Worm (Caenorhabditis elegans) whole organism, L3 larva: ENCODE measurements around the gene acl-14.
A peak's percentile ranks its signal among the peaks of the same experiment; 100 is the strongest.

Experiments used
- R02D3.7 ChIP-seq: fragments of 150-350 bp; optimal IDR thresholded peaks from 2 replicates; lab custom pipeline; 2014; ENCODE audit warnings: missing biosample characterization, missing genetic modification characterization
- aly-2 ChIP-seq: fragments of 150-350 bp; optimal IDR thresholded peaks from 2 replicates; lab custom pipeline; 2014; ENCODE audit warnings: missing biosample characterization, missing genetic modification characterization
- ama-1 ChIP-seq: fragments of 150-350 bp; optimal IDR thresholded peaks from 2 replicates; lab custom pipeline; 2018
- ceh-16 ChIP-seq: sonication (generic microtip); optimal IDR thresholded peaks from 2 replicates; lab custom pipeline; 2017; ENCODE audit warnings: missing biosample characterization, missing genetic modification characterization
- daf-12 ChIP-seq: fragments of 150-350 bp; optimal IDR thresholded peaks from 2 replicates; lab custom pipeline; 2014; ENCODE audit warnings: missing biosample characterization, missing genetic modification reagents, missing genetic modification characterization
- egl-27 ChIP-seq: sonication (generic microtip); optimal IDR thresholded peaks from 4 replicates; lab custom pipeline; 2017; ENCODE audit warnings: missing biosample characterization, missing genetic modification reagents, missing genetic modification characterization
- elt-2 ChIP-seq: sonication (generic microtip); optimal IDR thresholded peaks from 2 replicates; lab custom pipeline; 2016; ENCODE audit warnings: missing genetic modification reagents, mild to moderate bottlenecking, missing genetic modification characterization, missing compliant biosample characterization
- eor-1 ChIP-seq, 2 experiments: fragments of 150-350 bp; optimal IDR thresholded peaks; 2 replicates each; lab custom pipeline; 2014 to 2018; ENCODE audit warnings: missing biosample characterization in 2 of 2, missing genetic modification characterization in 2 of 2
- fkh-2 ChIP-seq: fragments of 150-350 bp; optimal IDR thresholded peaks from 2 replicates; lab custom pipeline; 2014; ENCODE audit warnings: missing biosample characterization, missing genetic modification reagents, missing genetic modification characterization
- hmg-11 ChIP-seq: sonication (generic microtip); optimal IDR thresholded peaks from 2 replicates; lab custom pipeline; 2016; ENCODE audit warnings: missing genetic modification characterization, missing compliant biosample characterization
- jun-1 ChIP-seq: fragments of 150-350 bp; optimal IDR thresholded peaks from 2 replicates; lab custom pipeline; 2014; ENCODE audit warnings: missing biosample characterization, missing genetic modification reagents, missing genetic modification characterization
- mml-1 ChIP-seq: fragments of 150-350 bp; sonication (generic microtip); optimal IDR thresholded peaks from 3 replicates; lab custom pipeline; 2014; ENCODE audit warnings: missing biosample characterization, missing genetic modification characterization
- nfya-1 ChIP-seq: sonication (generic microtip); optimal IDR thresholded peaks from 2 replicates; lab custom pipeline; 2017; ENCODE audit warnings: missing genetic modification characterization, mild to moderate bottlenecking, missing compliant biosample characterization, antibody characterized with exemption, moderate library complexity; ENCODE audit not compliant: insufficient read depth
- nhr-11 ChIP-seq: fragments of 150-350 bp; optimal IDR thresholded peaks from 2 replicates; lab custom pipeline; 2014; ENCODE audit warnings: missing biosample characterization, missing genetic modification characterization
- nhr-12 ChIP-seq: fragments of 150-350 bp; optimal IDR thresholded peaks from 2 replicates; lab custom pipeline; 2014; ENCODE audit warnings: missing biosample characterization, missing genetic modification characterization
- nhr-23 ChIP-seq: fragments of 150-350 bp; optimal IDR thresholded peaks from 2 replicates; lab custom pipeline; 2014; ENCODE audit warnings: missing biosample characterization, missing genetic modification reagents, missing genetic modification characterization
- nhr-237 ChIP-seq: fragments of 150-350 bp; optimal IDR thresholded peaks from 2 replicates; lab custom pipeline; 2014; ENCODE audit warnings: missing biosample characterization, missing genetic modification characterization
- nhr-43 ChIP-seq: sonication (generic microtip); optimal IDR thresholded peaks from 2 replicates; lab custom pipeline; 2016; ENCODE audit warnings: mild to moderate bottlenecking, missing genetic modification characterization, missing compliant biosample characterization; ENCODE audit not compliant: poor library complexity, severe bottlenecking
- nhr-76 ChIP-seq: fragments of 150-350 bp; sonication (generic microtip); optimal IDR thresholded peaks from 5 replicates; lab custom pipeline; 2014; ENCODE audit warnings: missing biosample characterization, missing genetic modification characterization
- nhr-77 ChIP-seq: fragments of 150-350 bp; optimal IDR thresholded peaks from 2 replicates; lab custom pipeline; 2014; ENCODE audit warnings: missing biosample characterization, missing genetic modification characterization
- pha-4 ChIP-seq: fragments of 150-350 bp; optimal IDR thresholded peaks from 2 replicates; lab custom pipeline; 2014; ENCODE audit warnings: missing biosample characterization, missing genetic modification reagents, missing genetic modification characterization
- pqm-1 ChIP-seq: fragments of 150-350 bp; optimal IDR thresholded peaks from 2 replicates; lab custom pipeline; 2017; ENCODE audit warnings: missing biosample characterization, missing genetic modification characterization, inconsistent platforms
- sea-2 ChIP-seq: fragments of 150-350 bp; sonication (generic microtip); optimal IDR thresholded peaks from 4 replicates; lab custom pipeline; 2014; ENCODE audit warnings: missing biosample characterization, missing genetic modification reagents, missing genetic modification characterization
- skn-1 ChIP-seq: fragments of 150-350 bp; optimal IDR thresholded peaks from 2 replicates; lab custom pipeline; 2014; ENCODE audit warnings: missing biosample characterization, missing genetic modification characterization
- snpc-4 ChIP-seq: fragments of 150-350 bp; optimal IDR thresholded peaks from 2 replicates; lab custom pipeline; 2014; ENCODE audit warnings: missing biosample characterization, missing genetic modification characterization
- unc-62 ChIP-seq: fragments of 150-350 bp; sonication (generic microtip); optimal IDR thresholded peaks from 4 replicates; lab custom pipeline; 2014; ENCODE audit warnings: missing biosample characterization, missing genetic modification reagents, missing genetic modification characterization
- zag-1 ChIP-seq: fragments of 150-350 bp; optimal IDR thresholded peaks from 2 replicates; lab custom pipeline; 2014; ENCODE audit warnings: missing biosample characterization, missing genetic modification characterization
- ztf-11 ChIP-seq: fragments of 150-350 bp; optimal IDR thresholded peaks from 2 replicates; lab custom pipeline; 2014; ENCODE audit warnings: missing biosample characterization, missing genetic modification characterization

acl-14 gene

DNA sequence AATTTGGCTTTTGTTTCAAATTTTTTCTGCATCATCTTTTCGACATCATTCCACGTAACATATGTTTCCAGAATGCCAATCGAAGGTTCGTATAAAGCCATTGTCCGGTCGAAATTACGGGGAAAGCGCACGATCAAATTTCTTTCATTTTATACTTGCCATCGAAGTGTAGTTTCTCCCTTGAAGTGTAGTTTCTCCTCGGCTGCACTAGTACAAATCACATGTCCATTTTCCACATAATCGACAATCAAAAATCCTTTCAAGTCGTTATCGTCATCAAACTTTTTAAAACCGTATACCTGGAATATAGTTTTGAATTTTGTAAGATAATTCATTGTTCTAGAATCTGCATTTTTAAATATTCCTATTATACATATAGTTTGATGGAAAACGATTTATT lies 41.9 kb upstream of the acl-14 start, which contains the start of gene E02C12.9:
Gene E02C12.9 (minus strand): TSS at position 101 of the 400 bp plus-strand sequence.
- TF ChIP-seq nhr-77 (tag; lab: Kevin White, UChicago) (no peak), nhr-237 (tag; lab: Kevin White, UChicago) (no peak), ama-1 (lab: Kevin White, UChicago) (no peak), skn-1 (tag; lab: Kevin White, UChicago) (no peak), daf-12 (tag; lab: Kevin White, UChicago) (no peak), aly-2 (tag; lab: Kevin White, UChicago) (no peak), mml-1 (tag; lab: Kevin White, UChicago) (no peak), ztf-11 (no peak), nhr-23 (tag; lab: Kevin White, UChicago) (no peak), hmg-11 (tag; lab: Kevin White, UChicago) (no peak), nfya-1 (tag; lab: Kevin White, UChicago) (no peak), nhr-12 (tag; lab: Kevin White, UChicago) (no peak)

DNA sequence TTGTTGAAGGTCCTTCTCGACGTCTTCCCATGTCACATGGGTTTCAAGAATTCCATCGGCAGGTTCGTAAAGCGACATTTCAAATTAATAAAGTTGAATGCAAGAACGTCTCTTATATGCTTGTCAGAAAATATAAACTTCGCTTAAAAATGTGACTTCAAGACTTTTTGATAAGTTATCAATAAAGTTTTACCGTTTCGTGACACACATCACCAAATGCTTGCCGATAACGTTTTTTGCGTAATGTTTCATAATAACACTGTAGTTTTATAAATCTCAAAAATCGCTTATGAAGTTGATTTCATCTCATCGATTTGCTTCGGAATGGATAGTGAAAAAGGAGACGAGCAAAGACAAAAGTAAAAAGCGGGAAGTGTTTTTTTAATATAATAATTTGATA lies 40.0 kb upstream of the acl-14 start, which contains the start of gene E02C12.8:
Gene E02C12.8 (minus strand): TSS at position 141 of the 400 bp plus-strand sequence.
- TF ChIP-seq daf-12 (tag; lab: Kevin White, UChicago) (no peak), elt-2 (tag; lab: Kevin White, UChicago) (peak; percentile 85), pha-4 (tag; lab: Kevin White, UChicago) (no peak), egl-27 (no peak), pqm-1 (tag; lab: Kevin White, UChicago) (peak; percentile 75)

DNA sequence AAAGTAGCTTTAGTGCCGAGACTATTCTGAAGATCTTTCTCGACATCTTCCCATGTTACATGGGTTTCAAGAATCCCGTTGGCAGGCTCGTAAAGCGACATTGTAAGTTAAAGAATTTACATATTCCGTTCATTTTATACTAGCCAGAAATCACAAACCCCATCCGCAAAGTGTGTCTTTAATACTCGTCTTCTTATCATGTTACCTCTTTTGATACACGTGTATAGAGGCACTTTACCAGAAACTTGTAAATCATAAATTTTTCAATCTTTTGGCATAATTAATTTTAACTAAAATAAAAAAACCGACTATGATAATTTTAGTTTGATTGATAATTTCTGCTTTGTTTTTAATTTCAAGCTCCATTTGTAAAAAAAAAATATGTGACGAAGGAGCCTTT lies 37.6 kb upstream of the acl-14 start, which contains the start of gene E02C12.6:
Gene E02C12.6 (minus strand): TSS at position 101 of the 400 bp plus-strand sequence.
- no peak for TF ChIP-seq nhr-77 (tag; lab: Kevin White, UChicago)
- no peak for TF ChIP-seq pha-4 (tag; lab: Kevin White, UChicago)
- no peak for TF ChIP-seq elt-2 (tag; lab: Kevin White, UChicago)
- TF ChIP-seq mml-1 (tag; lab: Kevin White, UChicago) = no peak
- TF ChIP-seq jun-1 (tag; lab: Kevin White, UChicago) = no peak

DNA sequence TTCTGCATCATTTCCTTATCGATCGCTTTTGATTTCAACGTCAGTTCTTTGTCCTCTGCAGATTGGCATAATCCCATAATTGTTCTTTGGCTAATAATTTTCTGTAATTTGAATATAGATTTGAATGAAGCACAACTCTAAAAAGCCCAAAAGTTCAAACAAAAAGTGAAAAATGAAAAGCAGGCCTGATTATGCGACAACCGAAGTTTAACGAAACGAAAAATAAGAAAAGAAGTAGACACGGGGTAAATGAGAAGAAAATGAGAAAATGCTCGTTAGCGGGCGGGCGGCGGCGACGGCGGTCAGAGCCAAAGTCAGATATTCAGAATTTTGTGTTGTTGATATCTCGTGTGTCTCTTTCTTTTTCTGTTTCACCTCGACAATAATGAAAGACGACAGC lies 26.2 kb upstream of the acl-14 start, which contains the start of gene gpa-3:
Gene gpa-3 (minus strand): TSS at position 101 of the 400 bp plus-strand sequence.
- no peak for TF ChIP-seq snpc-4 (tag; lab: Kevin White, UChicago)
- TF ChIP-seq R02D3.7 (tag; lab: Kevin White, UChicago) = no peak
- TF ChIP-seq nhr-23 (tag; lab: Kevin White, UChicago) = no peak
- TF ChIP-seq pqm-1 (tag; lab: Kevin White, UChicago) = no peak
- no peak for TF ChIP-seq nhr-43 (tag; lab: Kevin White, UChicago)
- no peak for TF ChIP-seq elt-2 (tag; lab: Kevin White, UChicago)
- TF ChIP-seq ceh-16 = no peak
- no peak for TF ChIP-seq nhr-11 (tag; lab: Kevin White, UChicago)
- no peak for TF ChIP-seq pha-4 (tag; lab: Kevin White, UChicago)
- TF ChIP-seq eor-1 (tag; optimal IDR thresholded peaks at IDR 0.05; lab: Kevin White, UChicago) = no peak
- TF ChIP-seq zag-1 (tag; lab: Kevin White, UChicago) = no peak
- no peak for TF ChIP-seq nhr-12 (tag; lab: Kevin White, UChicago)
- TF ChIP-seq nhr-77 (tag; lab: Kevin White, UChicago) = no peak

DNA sequence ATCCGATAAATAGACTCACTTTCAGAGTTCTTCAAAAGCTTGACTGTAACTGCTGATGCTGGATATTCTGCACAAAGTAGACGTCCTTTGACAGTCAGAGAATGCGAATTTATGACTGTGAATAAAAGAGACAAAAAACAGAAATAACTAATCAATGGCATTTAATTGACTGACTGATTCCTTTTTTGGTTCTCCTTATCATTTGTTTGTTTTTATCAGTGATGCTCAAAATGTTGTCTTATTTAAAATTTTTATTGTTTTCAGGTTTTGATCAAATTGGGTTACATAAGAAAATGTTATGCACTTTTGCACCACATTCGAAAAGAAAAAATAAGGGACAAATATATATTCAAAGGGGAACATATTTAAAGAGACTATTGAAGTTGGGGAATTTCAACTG lies 22.9 kb upstream of the acl-14 start, which contains the start of gene ttr-49:
Gene ttr-49 (minus strand): TSS at position 171 of the 400 bp plus-strand sequence.
- TF ChIP-seq skn-1 (tag; lab: Kevin White, UChicago) (no peak), elt-2 (tag; lab: Kevin White, UChicago) (peak; percentile 64), pqm-1 (tag; lab: Kevin White, UChicago) (peak; percentile 24), unc-62 (GFP tag; lab: Kevin White, UChicago) (no peak), nhr-76 (no peak), nfya-1 (tag; lab: Kevin White, UChicago) (no peak), sea-2 (no peak), nhr-237 (tag; lab: Kevin White, UChicago) (no peak), fkh-2 (tag; lab: Kevin White, UChicago) (no peak)
- TF ChIP-seq, all 47 proteins: peak for 2

DNA sequence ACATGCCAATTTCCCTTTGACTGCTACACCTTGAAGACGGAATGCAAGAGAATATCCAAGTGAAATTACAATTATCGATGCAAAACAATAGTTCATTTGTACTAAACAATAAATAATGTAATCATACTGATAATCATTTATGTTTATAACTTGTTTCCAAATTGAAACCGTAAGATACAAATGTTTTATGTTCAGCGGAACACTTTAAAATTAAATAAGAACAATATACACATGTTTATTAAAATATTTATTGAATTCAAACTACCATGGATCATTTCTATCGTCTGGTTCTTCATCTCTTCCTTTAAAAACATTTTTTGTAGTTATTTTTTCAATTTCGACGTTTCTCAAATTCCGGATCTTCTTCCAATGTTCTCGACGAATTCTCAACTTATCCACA lies 21.9 kb upstream of the acl-14 start, which contains the start of gene ttr-40:
Gene ttr-40 (minus strand): TSS at position 101 of the 400 bp plus-strand sequence.
- TF ChIP-seq nhr-23 (tag; lab: Kevin White, UChicago) = no peak
- no peak for TF ChIP-seq pqm-1 (tag; lab: Kevin White, UChicago)
- TF ChIP-seq pha-4 (tag; lab: Kevin White, UChicago) = no peak
- TF ChIP-seq nhr-237 (tag; lab: Kevin White, UChicago) = no peak
- TF ChIP-seq, all 47 proteins: peak for 0
